Worm (Caenorhabditis elegans) whole organism, L3 larva: ENCODE results near the gene skr-13.

Experiments used
- ama-1 ChIP-seq: fragments of 150-350 bp; optimal IDR thresholded peaks from 2 replicates; lab custom pipeline; 2018
- elt-3 ChIP-seq, 3 experiments: fragments of 150-350 bp in 1 of 3; sonication (generic microtip) in 2 of 3; optimal IDR thresholded peaks; 2 replicates in 2 of 3; 4 replicates in 1 of 3; lab custom pipeline; 2014 to 2017; ENCODE audit warnings: missing biosample characterization in 3 of 3, missing genetic modification characterization in 3 of 3
- fos-1 ChIP-seq: fragments of 150-350 bp; optimal IDR thresholded peaks from 2 replicates; lab custom pipeline; 2014; ENCODE audit warnings: missing biosample characterization, missing genetic modification characterization
- lsy-12 ChIP-seq: sonication (generic microtip); optimal IDR thresholded peaks from 2 replicates; lab custom pipeline; 2016; ENCODE audit warnings: mild to moderate bottlenecking, missing genetic modification characterization, missing compliant biosample characterization
- nhr-12 ChIP-seq: fragments of 150-350 bp; optimal IDR thresholded peaks from 2 replicates; lab custom pipeline; 2014; ENCODE audit warnings: missing biosample characterization, missing genetic modification characterization
- nhr-77 ChIP-seq: fragments of 150-350 bp; optimal IDR thresholded peaks from 2 replicates; lab custom pipeline; 2014; ENCODE audit warnings: missing biosample characterization, missing genetic modification characterization
- ztf-11 ChIP-seq: fragments of 150-350 bp; optimal IDR thresholded peaks from 2 replicates; lab custom pipeline; 2014; ENCODE audit warnings: missing biosample characterization, missing genetic modification characterization

- TF ChIP-seq lsy-12 (tag; lab: Kevin White, UChicago): no peak
- no peak for TF ChIP-seq ztf-11 (tag; lab: Kevin White, UChicago)
- no peak for TF ChIP-seq nhr-77 (tag; lab: Kevin White, UChicago)
- no peak for TF ChIP-seq fos-1 (tag; lab: Kevin White, UChicago)
- TF ChIP-seq elt-3 (tag; optimal IDR thresholded peaks at IDR 0.05; lab: Kevin White, UChicago): no peak
- no peak for TF ChIP-seq nhr-12
- no peak for TF ChIP-seq ama-1
These were observed 46.1 kb downstream of the skr-13 start, which contains the start of gene cyn-13 for ce11 chrIV:17116345-17116744.
